Worm (Caenorhabditis elegans): ENCODE data around the gene col-92.

DNA sequence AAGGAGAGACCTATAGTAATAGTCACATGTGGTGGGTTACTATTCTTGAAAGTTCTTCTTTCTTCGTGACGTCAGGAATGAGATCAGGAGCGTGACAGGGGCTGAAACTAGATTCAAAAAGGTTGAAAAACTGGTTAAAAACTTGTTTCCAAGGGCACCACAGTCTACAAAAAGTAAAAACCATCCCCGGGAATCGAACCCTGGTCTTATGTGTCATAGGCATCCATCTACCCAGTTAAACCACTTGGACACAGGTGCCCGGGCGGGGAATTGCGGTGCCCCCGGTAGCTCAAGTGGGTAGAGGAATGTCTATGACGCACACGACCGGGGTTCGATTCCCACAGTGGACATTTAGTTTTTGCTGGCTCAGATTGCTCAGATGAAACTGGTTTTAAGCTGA is 25.8 kb downstream of the col-92 start:
- TF ChIP-seq ZK546.5 (tag; optimal IDR thresholded peaks at IDR 0.05) (no peak), mdl-1 (tag; optimal IDR thresholded peaks at IDR 0.05) (no peak), unc-62 (GFP tag; optimal IDR thresholded peaks at IDR 0.05) (no peak), nhr-76 (tag; optimal IDR thresholded peaks at IDR 0.05) (no peak), fkh-2 (tag; optimal IDR thresholded peaks at IDR 0.05) (no peak), lin-39 (tag; optimal IDR thresholded peaks at IDR 0.05) (no peak), snpc-4 (tag; optimal IDR thresholded peaks at IDR 0.05) (no peak), fos-1 (tag; optimal IDR thresholded peaks at IDR 0.05) (no peak), nhr-28 (tag; optimal IDR thresholded peaks at IDR 0.05) (no peak), egl-5 (tag; optimal IDR thresholded peaks at IDR 0.05) (no peak), ztf-11 (tag; optimal IDR thresholded peaks at IDR 0.05) (no peak), nfya-1 (tag; optimal IDR thresholded peaks at IDR 0.05; ENCODE audit: insufficient read depth) (no peak)

Measured in whole organism, L3 larva.